Fruit fly (Drosophila melanogaster): ENCODE data around the gene beta'COP.

- TF ChIP-seq EcR (GFP tag; optimal IDR thresholded peaks at IDR 0.05) (no peak), usp (GFP tag; optimal IDR thresholded peaks at IDR 0.05) (no peak)
Measured at dm6 chr2L:13373435-13374242, 5.1 kb upstream of the beta'COP start, which contains the start of the genes Bdp1 and CG6565.
